Worm (Caenorhabditis elegans): ENCODE data around the gene nhr-40.

DNA sequence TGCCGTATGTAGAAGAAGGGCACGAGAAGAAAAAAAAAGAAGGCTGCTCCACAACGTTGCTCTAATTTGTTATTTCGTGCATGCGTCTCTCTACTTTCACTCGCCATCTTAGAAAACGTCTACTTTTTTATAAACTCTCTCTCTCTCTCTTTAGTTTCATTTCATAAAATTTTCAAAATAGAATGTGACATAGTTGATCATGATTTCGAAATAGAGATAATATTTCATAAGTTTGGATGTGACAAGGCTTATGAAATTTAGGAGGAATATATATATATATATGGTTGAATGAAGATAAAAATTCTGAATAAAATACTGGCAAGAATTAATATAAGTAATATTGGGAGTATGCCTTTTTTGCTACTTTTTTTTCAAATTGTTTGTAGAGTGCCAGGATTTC, 47.3 kb downstream of the nhr-40 start:
- no peak for TF ChIP-seq nhr-237 (tag; optimal IDR thresholded peaks at IDR 0.05)
- TF ChIP-seq mdl-1 (tag; optimal IDR thresholded peaks at IDR 0.05) = no peak

All from whole organism, L1 larva.